Fruit fly (Drosophila melanogaster): Measurements from ENCODE around the gene CG3386.
A peak's percentile ranks its signal among the peaks of the same experiment; 100 is the strongest.

CG3386 gene

DNA sequence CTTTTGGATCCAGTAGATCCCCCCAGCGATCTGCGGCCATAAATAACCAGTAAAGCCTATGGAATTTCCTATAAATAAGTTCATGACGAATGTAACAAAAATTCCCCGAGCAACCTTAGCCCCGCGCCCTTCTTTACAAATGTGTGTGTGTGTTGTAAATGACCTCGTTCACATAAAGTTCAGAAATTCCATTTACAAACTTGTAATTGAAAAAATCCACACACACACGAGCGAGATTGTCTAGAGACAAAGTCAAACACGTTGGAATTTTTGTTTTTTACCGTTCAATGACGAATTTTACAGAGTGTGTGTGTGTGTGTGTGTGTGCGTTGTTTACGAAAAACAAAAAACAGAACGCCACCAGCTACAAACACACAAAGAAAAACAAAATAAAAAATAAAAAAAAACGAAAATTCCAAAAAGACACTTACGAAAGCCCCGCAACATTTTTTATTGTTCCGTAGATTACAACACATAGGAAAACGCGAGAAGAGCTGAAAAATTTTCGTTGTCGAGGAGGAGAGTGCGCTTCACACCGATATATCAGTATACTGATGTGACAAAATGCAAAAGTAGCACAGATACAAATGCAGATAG, 43.4 kb downstream of the CG3386 start (continued):
- TF ChIP-seq CG7745 (tag; optimal IDR thresholded peaks at IDR 0.05) (no peak), CkIIα-i1 (GFP tag; IDR thresholded peaks at IDR 0.05) (no peak), phol (tag; optimal IDR thresholded peaks at IDR 0.05) (no peak), CG4424 (GFP tag; optimal IDR thresholded peaks at IDR 0.05) (no peak), CG5180 (GFP tag; optimal IDR thresholded peaks at IDR 0.05) (no peak), MTF-1 (GFP tag; optimal IDR thresholded peaks at IDR 0.05; ENCODE audit: borderline replicate concordance) (no peak), slp2 (GFP tag; optimal IDR thresholded peaks at IDR 0.05) (no peak), hbn (GFP tag; IDR thresholded peaks at IDR 0.05; ENCODE audit: partially characterized antibody) (no peak), luna (GFP tag; optimal IDR thresholded peaks at IDR 0.05) (no peak), D19A (tag; optimal IDR thresholded peaks at IDR 0.05) (peak; percentile 46), CG11247 (GFP tag; IDR thresholded peaks at IDR 0.05) (no peak), CG10366 (GFP tag; IDR thresholded peaks at IDR 0.05) (no peak), CG16813 (GFP tag; IDR thresholded peaks at IDR 0.05; ENCODE audit: partially characterized antibody) (no peak), pros (GFP tag; optimal IDR thresholded peaks at IDR 0.05) (no peak), CG11723 (GFP tag; optimal IDR thresholded peaks at IDR 0.05) (no peak), Bteb2 (GFP tag; optimal IDR thresholded peaks at IDR 0.05) (no peak), tna (GFP tag; IDR thresholded peaks at IDR 0.05; ENCODE audit: partially characterized antibody) (no peak), cg (GFP tag; optimal IDR thresholded peaks at IDR 0.05) (peak; percentile 64), sens (GFP tag) (peak; percentile 89), Hsf (GFP tag; optimal IDR thresholded peaks at IDR 0.05) (no peak), CG9215 (GFP tag; IDR thresholded peaks at IDR 0.05) (no peak), grn (GFP tag; optimal IDR thresholded peaks at IDR 0.05) (peak; percentile 40), sug (tag; optimal IDR thresholded peaks at IDR 0.05) (no peak), ato (GFP tag; IDR thresholded peaks at IDR 0.05; ENCODE audit: partially characterized antibody) (no peak), CG17359 (tag; optimal IDR thresholded peaks at IDR 0.05) (peak; percentile 32), CG32767 (GFP tag; IDR thresholded peaks at IDR 0.05) (no peak), CG5953 (GFP tag; IDR thresholded peaks at IDR 0.05) (no peak), hkb (optimal IDR thresholded peaks at IDR 0.05) (no peak), hkb (GFP tag; IDR thresholded peaks at IDR 0.05) (no peak), CG3995 (GFP tag; optimal IDR thresholded peaks at IDR 0.05) (no peak), HLH54F (GFP tag; optimal IDR thresholded peaks at IDR 0.05) (no peak), Atf3 (GFP tag; optimal IDR thresholded peaks at IDR 0.05) (no peak), slbo (GFP tag; IDR thresholded peaks at IDR 0.05) (no peak), onecut (GFP tag; IDR thresholded peaks at IDR 0.05) (no peak), CG6175 (GFP tag; IDR thresholded peaks at IDR 0.05) (no peak), Antp (GFP tag; optimal IDR thresholded peaks at IDR 0.05) (no peak), CG10147 (GFP tag; optimal IDR thresholded peaks at IDR 0.05) (no peak), ash1 (GFP tag; optimal IDR thresholded peaks at IDR 0.05) (no peak), Max (GFP tag; optimal IDR thresholded peaks at IDR 0.05) (no peak), CG8281 (tag; optimal IDR thresholded peaks at IDR 0.05) (no peak), CG10274 (GFP tag; optimal IDR thresholded peaks at IDR 0.05) (no peak), kay (GFP tag; optimal IDR thresholded peaks at IDR 0.05) (peak; percentile 74), crc (GFP tag; optimal IDR thresholded peaks at IDR 0.05) (no peak), CG6791 (GFP tag; IDR thresholded peaks at IDR 0.05; ENCODE audit: partially characterized antibody) (no peak), pzg (GFP tag; optimal IDR thresholded peaks at IDR 0.05) (no peak), Atf6 (GFP tag; IDR thresholded peaks at IDR 0.05) (no peak), chn (GFP tag; optimal IDR thresholded peaks at IDR 0.05) (no peak), CG8924 (tag; optimal IDR thresholded peaks at IDR 0.05) (no peak), crp (GFP tag; optimal IDR thresholded peaks at IDR 0.05) (no peak), hb (GFP tag; IDR thresholded peaks at IDR 0.05; ENCODE audit: partially characterized antibody) (no peak), B-H1 (GFP tag; IDR thresholded peaks at IDR 0.05) (no peak)
